Worm (Caenorhabditis elegans) whole organism, L4/young adult: ENCODE results near the gene C29H12.6.

ENCODE experiments used
- W03F9.2 ChIP-seq: fragments of 150-350 bp; optimal IDR thresholded peaks from 2 replicates; lab custom pipeline; 2014; ENCODE audit warnings: missing biosample characterization, missing genetic modification characterization
- dao-5 ChIP-seq: sonication (generic microtip); optimal IDR thresholded peaks from 2 replicates; lab custom pipeline; 2016; ENCODE audit warnings: missing genotype, missing genetic modification characterization, moderate library complexity, missing compliant biosample characterization
- him-1 ChIP-seq: sonication (generic microtip); optimal IDR thresholded peaks from 2 replicates; lab custom pipeline; 2016; ENCODE audit warnings: missing genotype, missing genetic modification reagents, missing genetic modification characterization, missing compliant biosample characterization

C29H12.6 gene

DNA sequence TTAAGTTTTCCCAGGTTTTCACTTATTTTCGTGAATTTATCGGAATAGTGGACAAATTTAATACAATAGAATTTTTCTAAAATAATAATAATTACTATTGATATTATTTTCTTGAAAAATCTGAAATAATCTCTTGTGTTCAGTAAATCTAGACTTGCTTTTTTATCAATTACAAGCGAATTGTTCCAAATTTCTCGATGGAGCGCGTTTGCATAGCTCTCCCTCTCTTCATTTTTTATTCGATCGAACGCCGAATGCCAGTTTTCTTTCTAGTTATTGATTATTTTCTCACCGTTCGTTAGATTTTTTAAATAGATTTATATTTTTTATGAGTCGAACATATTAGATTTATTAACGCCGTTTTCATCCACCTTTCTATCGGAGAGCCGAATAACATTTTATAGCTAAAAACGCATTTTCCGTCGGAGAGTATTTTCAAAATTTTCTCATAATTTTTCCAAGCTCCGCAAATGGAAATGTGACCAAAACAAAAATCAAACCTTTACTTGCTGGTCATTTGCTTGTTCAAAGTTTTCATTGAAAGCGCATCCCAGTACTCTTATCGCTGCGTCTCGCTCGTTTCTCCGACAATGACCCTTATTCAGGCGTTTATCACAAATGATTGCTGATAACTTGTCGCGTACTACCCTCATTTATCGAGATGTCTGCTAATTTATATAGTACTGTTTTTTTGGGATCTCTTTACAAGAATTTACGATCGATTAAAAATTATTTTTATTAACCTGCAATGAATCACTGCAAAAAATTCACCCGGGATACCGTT, 4.8 kb upstream of the C29H12.6 start:
- TF ChIP-seq dao-5 (tag; lab: Kevin White, UChicago) (no peak), W03F9.2 (peak; percentile 38)

DNA sequence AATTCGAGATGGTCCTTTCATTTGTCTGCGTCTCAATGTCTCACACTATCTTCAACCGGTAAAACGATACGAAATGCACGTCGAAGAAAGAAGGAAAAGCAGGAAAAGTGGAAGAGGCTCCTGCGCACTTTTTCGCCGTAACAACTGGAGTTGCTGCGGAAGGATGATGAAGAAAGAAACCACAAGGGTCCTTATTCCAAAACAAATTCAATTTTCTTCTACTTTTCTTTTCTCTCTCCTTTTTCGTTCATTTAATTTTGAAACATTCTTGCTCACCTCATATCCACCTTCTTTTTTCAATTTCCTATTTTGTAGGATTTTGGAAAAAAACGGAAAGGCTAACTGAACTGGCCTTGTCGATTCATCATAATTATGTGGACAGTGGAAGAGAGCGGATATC, 2.5 kb upstream of the C29H12.6 start:
- no peak for TF ChIP-seq him-1 (tag; lab: Kevin White, UChicago)
- no peak for TF ChIP-seq W03F9.2
- no peak for TF ChIP-seq dao-5 (tag; lab: Kevin White, UChicago)

DNA sequence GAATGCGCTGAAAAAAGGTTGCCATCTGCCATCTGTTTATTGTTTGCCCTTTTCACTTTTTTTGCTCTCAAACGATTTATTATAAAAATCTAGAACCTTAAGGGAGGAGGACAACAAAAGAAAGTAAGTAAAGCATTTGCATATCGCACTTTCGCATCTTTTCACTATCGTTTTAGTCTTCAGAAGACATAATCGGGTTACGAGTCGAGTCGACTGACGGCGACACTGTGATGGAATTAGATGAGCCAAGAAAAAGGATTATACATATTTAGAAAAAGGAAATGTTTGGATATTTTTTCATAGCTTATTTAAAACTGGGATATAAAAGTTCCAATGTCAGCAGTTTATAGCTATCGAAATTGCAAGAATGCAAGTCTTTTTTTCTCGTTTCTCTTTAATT, 1.4 kb downstream of the C29H12.6 start:
- no peak for TF ChIP-seq dao-5 (tag; lab: Kevin White, UChicago)
- no peak for TF ChIP-seq W03F9.2

DNA sequence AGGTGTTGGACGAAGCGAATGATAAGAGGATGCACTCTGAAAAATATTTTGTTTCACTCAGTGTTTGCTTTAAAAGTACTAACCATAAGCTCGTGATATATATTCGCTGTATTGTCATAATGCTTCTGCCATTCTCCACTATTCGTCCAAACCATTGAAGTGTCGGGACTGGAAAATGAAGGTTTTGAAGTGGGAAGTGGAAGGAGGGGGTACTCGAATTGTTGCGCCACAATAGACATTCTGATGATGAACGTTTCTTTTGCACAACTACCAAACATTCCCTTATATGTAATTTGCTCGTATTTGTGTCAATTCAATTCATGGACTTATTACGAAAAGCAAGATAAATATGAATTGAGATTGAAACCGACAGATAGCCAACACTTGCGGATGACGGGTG, 2.8 kb downstream of the C29H12.6 start:
- no peak for TF ChIP-seq dao-5 (tag; lab: Kevin White, UChicago)
- TF ChIP-seq W03F9.2: no peak
- TF ChIP-seq him-1 (tag; lab: Kevin White, UChicago): no peak

DNA sequence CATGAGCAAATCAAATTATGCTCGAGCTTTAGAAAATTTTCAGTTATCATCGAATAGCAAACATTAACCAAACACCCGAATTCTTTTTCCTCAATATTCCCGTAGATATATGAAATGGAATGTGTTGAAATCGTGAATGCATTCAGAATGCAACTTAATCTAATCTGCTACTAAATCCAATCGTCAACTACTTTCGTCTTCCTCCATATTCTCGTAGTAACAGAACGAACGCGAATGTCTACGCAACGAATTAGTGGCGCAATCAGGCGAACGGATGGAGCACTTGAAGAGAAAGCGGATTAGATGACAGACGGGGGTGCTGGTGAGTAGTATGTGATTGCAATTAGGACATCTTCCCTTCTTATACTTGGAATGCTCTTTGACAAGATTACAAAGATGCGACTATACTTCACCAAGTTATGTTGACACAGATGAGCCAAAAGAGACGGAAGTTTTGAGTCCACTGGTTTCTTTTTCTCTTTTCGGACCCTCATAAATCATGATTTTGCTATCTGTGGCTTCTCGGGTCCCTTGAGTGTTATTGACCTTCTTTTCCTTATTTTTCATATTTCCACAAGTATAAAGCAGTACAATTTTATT, 4.1 kb downstream of the C29H12.6 start:
- TF ChIP-seq W03F9.2 (no peak), dao-5 (tag; lab: Kevin White, UChicago) (no peak), him-1 (tag; lab: Kevin White, UChicago) (no peak)

DNA sequence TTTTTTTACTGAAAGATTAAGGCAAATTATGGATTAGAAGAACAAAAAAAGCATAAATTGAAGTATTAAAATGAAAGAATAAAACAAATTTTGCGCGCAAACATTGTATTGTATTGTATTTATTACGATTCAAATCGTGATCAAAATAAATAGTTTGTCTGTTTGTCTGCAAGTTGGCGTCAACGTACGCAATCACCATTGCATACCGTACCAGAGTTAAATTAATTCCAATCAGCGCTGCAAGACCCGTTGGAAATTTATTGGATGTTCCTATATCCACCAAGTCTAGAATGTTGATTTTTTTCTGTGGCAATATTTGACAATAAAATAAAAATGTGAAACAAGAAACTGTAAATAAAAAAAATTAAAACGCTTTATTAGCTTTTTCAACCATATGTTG, 4.9 kb downstream of the C29H12.6 start, which contains the start of gene heri-1:
Gene heri-1 (minus strand): TSS at position 8 of the 400 bp plus-strand sequence.
- no peak for TF ChIP-seq dao-5 (tag; lab: Kevin White, UChicago)
- TF ChIP-seq W03F9.2: no peak
- TF ChIP-seq him-1 (tag; lab: Kevin White, UChicago): no peak

DNA sequence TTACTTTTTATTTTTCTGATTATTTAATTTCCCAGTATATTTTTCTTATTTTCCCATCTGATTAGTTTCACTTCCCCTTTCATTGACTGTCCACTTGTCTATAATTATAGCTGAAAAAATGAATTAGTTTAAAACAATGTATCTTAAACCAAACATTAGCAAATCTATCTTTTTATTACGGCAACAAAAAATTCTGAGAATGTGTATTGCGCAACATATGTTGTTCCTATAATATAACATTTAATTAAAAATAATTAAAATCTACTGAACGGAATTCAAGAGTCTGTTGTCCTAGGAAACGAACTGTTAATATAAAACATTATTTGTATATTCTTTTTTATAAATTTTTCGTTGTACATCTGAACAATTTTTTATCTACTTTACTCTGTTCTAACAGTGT, 8.1 kb downstream of the C29H12.6 start:
- TF ChIP-seq dao-5 (tag; lab: Kevin White, UChicago): no peak
- TF ChIP-seq him-1 (tag; lab: Kevin White, UChicago): no peak
- TF ChIP-seq W03F9.2: no peak

DNA sequence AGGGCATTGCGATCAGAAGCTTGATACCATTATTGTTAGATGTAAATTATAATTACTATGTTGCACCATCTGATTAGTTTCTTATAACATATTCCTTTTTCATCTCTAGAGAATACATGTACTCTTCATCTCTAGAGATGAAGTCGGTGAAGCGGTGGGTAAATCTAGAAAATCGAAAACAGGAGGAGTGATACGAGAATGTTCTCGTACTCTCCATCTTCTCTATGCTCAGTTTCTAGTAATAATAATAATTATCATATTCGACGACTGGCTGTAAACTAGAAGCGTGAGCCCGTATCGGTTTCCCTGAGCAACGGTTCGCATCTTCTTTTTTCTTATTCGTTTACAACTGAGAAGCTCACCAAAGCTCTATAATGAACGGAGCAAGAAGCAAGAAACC, 10.3 kb downstream of the C29H12.6 start:
- TF ChIP-seq dao-5 (tag; lab: Kevin White, UChicago): no peak
- no peak for TF ChIP-seq W03F9.2

DNA sequence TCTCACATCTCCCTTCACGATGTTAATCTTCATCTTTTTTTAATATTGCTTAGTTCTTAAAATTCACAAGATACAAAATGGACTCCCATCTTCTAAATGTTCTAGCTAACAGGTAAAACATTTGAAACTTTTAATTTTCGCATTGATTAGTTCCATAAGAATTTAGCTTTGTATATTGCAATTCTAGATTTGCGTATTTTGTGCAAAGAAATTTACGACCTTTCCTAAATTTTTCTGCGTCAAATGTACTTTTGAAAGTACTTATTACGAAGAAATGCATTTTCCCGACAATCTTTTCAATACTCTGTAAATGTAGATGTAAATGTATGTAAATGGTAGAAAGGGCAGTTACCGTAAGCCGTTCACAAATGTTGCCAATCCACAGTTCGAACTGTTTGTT, 14.1 kb downstream of the C29H12.6 start:
- TF ChIP-seq dao-5 (tag; lab: Kevin White, UChicago) (no peak), him-1 (tag; lab: Kevin White, UChicago) (no peak), W03F9.2 (no peak)

DNA sequence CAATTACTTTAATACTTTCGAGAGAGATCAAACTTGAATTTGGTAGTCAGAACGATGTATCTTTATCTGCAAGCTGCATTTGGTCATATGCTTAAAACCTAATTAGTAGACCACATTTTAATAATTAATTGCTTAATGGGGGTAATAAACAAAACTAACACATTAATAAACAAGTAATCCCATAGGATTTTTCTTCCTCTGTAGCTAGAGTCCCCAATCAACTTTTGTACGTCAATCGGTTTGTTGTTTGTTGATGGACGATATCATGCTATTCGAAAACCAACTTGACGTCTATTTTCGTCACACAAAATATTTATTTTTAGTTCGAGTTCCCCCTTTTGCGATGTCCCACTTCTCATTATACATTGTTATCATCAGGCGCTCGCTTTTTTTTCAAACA, 16.6 kb downstream of the C29H12.6 start:
- TF ChIP-seq dao-5 (tag; lab: Kevin White, UChicago) (no peak), him-1 (tag; lab: Kevin White, UChicago) (no peak), W03F9.2 (no peak)

DNA sequence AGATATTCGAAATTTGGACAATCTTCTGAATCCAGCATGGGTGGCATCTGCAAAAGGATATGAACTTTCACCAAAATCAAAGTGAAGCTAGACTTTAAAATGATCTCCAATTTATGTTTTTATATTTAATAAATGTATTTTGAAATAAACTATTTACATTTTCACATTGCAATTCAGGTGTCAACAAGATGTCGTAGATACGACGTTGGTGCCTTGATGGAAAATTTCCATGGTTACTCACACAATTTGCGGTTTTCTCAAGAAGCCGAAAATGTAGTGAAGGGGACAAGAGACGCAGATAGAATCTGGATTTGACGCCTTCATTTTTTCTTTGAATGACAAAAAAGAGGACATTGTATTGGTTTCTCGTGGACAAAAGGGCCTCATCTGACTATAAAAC, 18.6 kb downstream of the C29H12.6 start, which contains the start of gene rgs-3:
Gene rgs-3 (plus strand): TSS at position 301 of the 400 bp plus-strand sequence.
- TF ChIP-seq W03F9.2 (no peak), him-1 (tag; lab: Kevin White, UChicago) (no peak), dao-5 (tag; lab: Kevin White, UChicago) (no peak)

DNA sequence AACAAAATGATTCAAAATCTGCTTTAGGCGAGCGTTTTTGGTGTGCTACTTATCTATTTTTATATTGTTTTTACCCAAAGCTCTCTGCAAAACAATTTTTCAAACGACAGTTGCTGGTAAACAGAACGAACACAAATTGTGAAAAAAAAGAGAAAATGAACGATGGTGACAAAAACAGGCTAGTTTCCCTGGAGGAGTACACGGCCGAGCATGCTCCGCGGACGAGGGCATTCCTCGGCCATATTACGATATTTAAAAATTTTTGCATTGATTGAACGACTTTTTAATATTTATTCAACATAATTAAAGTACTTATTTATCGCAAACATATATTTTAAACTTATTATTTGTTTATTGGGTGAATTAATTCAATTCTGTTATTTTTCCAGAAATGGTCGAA, 20.6 kb downstream of the C29H12.6 start, which contains the start of the genes tpp-2 and rbbp-5:
Gene tpp-2 (minus strand): TSS at position 157 of the 400 bp plus-strand sequence.
Gene rbbp-5 (plus strand): TSS at position 390 of the 400 bp plus-strand sequence.
- TF ChIP-seq him-1 (tag; lab: Kevin White, UChicago) (no peak), dao-5 (tag; lab: Kevin White, UChicago) (no peak), W03F9.2 (no peak)

DNA sequence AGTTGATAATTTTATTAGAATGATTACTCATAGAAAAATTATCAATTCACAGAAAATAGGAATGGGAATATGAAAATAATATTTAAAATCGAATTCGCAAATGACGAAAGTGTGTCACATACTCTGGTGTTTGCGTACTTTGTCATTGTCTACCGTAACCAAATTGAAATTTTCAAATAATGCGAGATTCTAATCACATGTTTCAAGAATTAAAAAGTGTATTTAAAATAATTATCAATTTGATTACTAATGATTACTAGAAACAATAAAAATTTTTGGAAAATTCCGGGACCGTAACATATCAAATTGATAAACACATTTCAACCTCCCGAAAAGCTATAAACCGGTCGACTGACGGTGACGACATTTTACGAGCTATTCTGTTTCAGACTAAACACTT, 26.7 kb downstream of the C29H12.6 start, which contains the start of the genes fbf-2 and nspg-3:
Gene fbf-2 (minus strand): TSS at position 101 of the 400 bp plus-strand sequence.
Gene nspg-3 (plus strand): TSS at position 388 of the 400 bp plus-strand sequence.
- TF ChIP-seq dao-5 (tag; lab: Kevin White, UChicago): no peak
- no peak for TF ChIP-seq him-1 (tag; lab: Kevin White, UChicago)

DNA sequence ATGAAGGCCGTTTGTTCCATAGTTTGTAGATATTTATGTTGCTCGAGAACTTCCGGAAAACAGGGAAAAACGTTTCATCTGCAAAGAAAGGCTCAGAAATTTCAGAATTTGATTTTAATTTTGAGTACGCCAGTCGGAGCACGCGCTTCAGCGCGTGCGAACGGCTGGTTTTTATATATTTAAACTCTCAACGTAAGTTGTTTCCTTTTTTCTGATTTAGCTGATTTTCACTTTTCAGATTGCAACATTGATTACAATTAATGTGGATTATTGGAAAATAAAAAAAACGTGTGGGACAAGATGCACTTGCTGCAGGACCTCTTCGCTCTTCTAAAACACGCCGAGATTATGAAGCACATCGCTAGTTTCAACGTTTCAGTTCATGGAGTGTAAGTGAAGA, 35.4 kb downstream of the C29H12.6 start, which contains the start of gene F21H12.3:
Gene F21H12.3 (plus strand): TSS at position 301 of the 400 bp plus-strand sequence.
- TF ChIP-seq him-1 (tag; lab: Kevin White, UChicago) (no peak), W03F9.2 (no peak), dao-5 (tag; lab: Kevin White, UChicago) (no peak)
